Fruit fly (Drosophila melanogaster): ENCODE data around the gene Mp.

The Mp gene

DNA sequence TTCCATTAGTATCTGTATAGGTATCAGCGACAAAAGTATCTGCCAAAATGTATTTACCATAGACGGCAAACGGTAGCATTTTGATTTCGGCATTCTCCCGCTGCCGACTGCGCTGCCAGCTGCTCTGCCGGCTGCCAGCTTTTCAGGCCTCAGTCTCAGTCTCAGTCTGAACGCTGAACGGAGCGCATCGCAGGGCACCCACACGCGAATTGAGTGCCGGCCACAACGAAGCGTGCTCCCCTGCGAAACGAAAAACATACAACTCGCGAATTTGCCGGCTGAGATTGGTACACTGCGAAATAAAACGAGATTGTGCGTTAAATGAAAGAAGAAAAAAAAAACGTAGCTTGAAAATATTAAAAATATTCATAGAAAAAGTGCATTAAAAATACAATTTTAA lies at the start of gene Mp:
Gene Mp, plus strand, starts transcription at position 152 of the 400 bp plus-strand sequence.
- TF ChIP-seq CG10959 (GFP tag; IDR thresholded peaks at IDR 0.05) = 0 out of 2 replicates have a peak, but pooled peaks have one; percentile 20
- TF ChIP-seq ken (GFP tag; IDR thresholded peaks at IDR 0.05) = 0 out of 3 replicates have a peak, but pooled peaks have one; percentile 10
- no peak for TF ChIP-seq CTCF (GFP tag; optimal IDR thresholded peaks at IDR 0.05)
- TF ChIP-seq slou (GFP tag; optimal IDR thresholded peaks at IDR 0.05) = no peak
- TF ChIP-seq Adf1 (GFP tag; IDR thresholded peaks at IDR 0.05) = peak; percentile 92
- TF ChIP-seq zfh2 (GFP tag; optimal IDR thresholded peaks at IDR 0.05) = no peak
- TF ChIP-seq CG9609 (GFP tag; optimal IDR thresholded peaks at IDR 0.05) = no peak
- 0 out of 3 replicates have a peak, but pooled peaks have one; percentile 8 for TF ChIP-seq zfh1 (GFP tag; IDR thresholded peaks at IDR 0.05)
- no peak for TF ChIP-seq CG30431 (GFP tag; optimal IDR thresholded peaks at IDR 0.05)
- TF ChIP-seq CG15073 (GFP tag; optimal IDR thresholded peaks at IDR 0.05) = no peak
- no peak for TF ChIP-seq CG7357 (GFP tag; IDR thresholded peaks at IDR 0.05)
- TF ChIP-seq MTF-1 (GFP tag; optimal IDR thresholded peaks at IDR 0.05; ENCODE audit: borderline replicate concordance) = no peak
- no peak for TF ChIP-seq slp2 (GFP tag; optimal IDR thresholded peaks at IDR 0.05)
- TF ChIP-seq CG34422 (GFP tag; IDR thresholded peaks at IDR 0.05) = peak; percentile 64; the same call in 1 of the 3 replicates
- TF ChIP-seq CG10274 (GFP tag; optimal IDR thresholded peaks at IDR 0.05) = peak; percentile 47
- TF ChIP-seq CG4282 (GFP tag; optimal IDR thresholded peaks at IDR 0.05) = no peak
- no peak for TF ChIP-seq da (GFP tag; optimal IDR thresholded peaks at IDR 0.05)
- no peak for TF ChIP-seq CG15601 (tag; optimal IDR thresholded peaks at IDR 0.05)
- TF ChIP-seq Hey (tag; optimal IDR thresholded peaks at IDR 0.05) = no peak
- TF ChIP-seq CG1529 (GFP tag; optimal IDR thresholded peaks at IDR 0.05) = no peak
- no peak for TF ChIP-seq CG10654 (GFP tag; optimal IDR thresholded peaks at IDR 0.05)
- TF ChIP-seq fru (optimal IDR thresholded peaks at IDR 0.05) = no peak
- peak; percentile 16 for TF ChIP-seq PHDP (tag; optimal IDR thresholded peaks at IDR 0.05)
- TF ChIP-seq CG2678 (tag; optimal IDR thresholded peaks at IDR 0.05) = no peak
- no peak for TF ChIP-seq Atf-2 (GFP tag; optimal IDR thresholded peaks at IDR 0.05)
- no peak for TF ChIP-seq vnd (GFP tag; IDR thresholded peaks at IDR 0.05; ENCODE audit: partially characterized antibody)
- peak; percentile 9 for TF ChIP-seq gem (tag; optimal IDR thresholded peaks at IDR 0.05)
- no peak for TF ChIP-seq CG8944 (GFP tag; optimal IDR thresholded peaks at IDR 0.05)
- no peak for TF ChIP-seq pan (optimal IDR thresholded peaks at IDR 0.05)
- TF ChIP-seq pan (GFP tag; optimal IDR thresholded peaks at IDR 0.05 in 1 of 2, IDR thresholded peaks at IDR 0.05 in 1 of 2) = peak in 1 of 2 experiments; percentile 21
- no peak for TF ChIP-seq Pdp1 (GFP tag; optimal IDR thresholded peaks at IDR 0.05)
- TF ChIP-seq Bgb (GFP tag; IDR thresholded peaks at IDR 0.05; ENCODE audit: partially characterized antibody) = peak; percentile 46; the same call in 1 of the 2 replicates
- TF ChIP-seq dysf (GFP tag; IDR thresholded peaks at IDR 0.05) = peak; percentile 12; the same call in 1 of the 3 replicates
- peak; percentile 57; the same call in 1 of the 2 replicates for TF ChIP-seq CG13287 (GFP tag; IDR thresholded peaks at IDR 0.05; ENCODE audit: partially characterized antibody)
- no peak for TF ChIP-seq lov (optimal IDR thresholded peaks at IDR 0.05)
- no peak for TF ChIP-seq lov (GFP tag; IDR thresholded peaks at IDR 0.05)
- TF ChIP-seq sob (GFP tag; IDR thresholded peaks at IDR 0.05) = peak; percentile 32; the same call in 1 of the 2 replicates
- TF ChIP-seq inv (GFP tag; IDR thresholded peaks at IDR 0.05; ENCODE audit: partially characterized antibody) = no peak
- TF ChIP-seq CG15269 (tag; optimal IDR thresholded peaks at IDR 0.05) = peak; percentile 16
- TF ChIP-seq bowl (GFP tag; IDR thresholded peaks at IDR 0.05) = 0 out of 2 replicates have a peak, but pooled peaks have one; percentile 12
- TF ChIP-seq CG11695 (GFP tag; IDR thresholded peaks at IDR 0.05) = peak; percentile 49; the same call in 1 of the 3 replicates
- no peak for TF ChIP-seq Meics (GFP tag; optimal IDR thresholded peaks at IDR 0.05)
- TF ChIP-seq lab (GFP tag; optimal IDR thresholded peaks at IDR 0.05) = peak; percentile 26
- peak; percentile 32; the same call in 1 of the 2 replicates for TF ChIP-seq Atf6 (GFP tag; IDR thresholded peaks at IDR 0.05)
- TF ChIP-seq CG2889 (GFP tag; IDR thresholded peaks at IDR 0.05) = no peak
- peak; percentile 65; the same call in 1 of the 4 replicates for TF ChIP-seq chinmo (GFP tag; IDR thresholded peaks at IDR 0.05; ENCODE audit: partially characterized antibody)
- no peak; the same call in 3 of the 4 replicates for TF ChIP-seq Gug (GFP tag; IDR thresholded peaks at IDR 0.05)
- TF ChIP-seq CG12155 (GFP tag; optimal IDR thresholded peaks at IDR 0.05) = no peak
- no peak for TF ChIP-seq CG18476 (GFP tag; optimal IDR thresholded peaks at IDR 0.05)
- TF ChIP-seq scrt (GFP tag; optimal IDR thresholded peaks at IDR 0.05) = peak; percentile 18
- TF ChIP-seq Doc3 (GFP tag; IDR thresholded peaks at IDR 0.05; ENCODE audit: partially characterized antibody) = no peak
